Worm (Caenorhabditis elegans): ENCODE results near the gene C04F6.9.

C04F6.9 gene

ce11 chrX:3408717-3409303, 7.0 kb downstream of the C04F6.9 start:
- TF ChIP-seq ceh-36 (tag; optimal IDR thresholded peaks at IDR 0.05) (no peak), aly-1 (tag; optimal IDR thresholded peaks at IDR 0.05) (no peak), ama-1 (optimal IDR thresholded peaks at IDR 0.05) (no peak), hmg-4 (GFP tag; optimal IDR thresholded peaks at IDR 0.05) (no peak), ceh-13 (GFP tag; optimal IDR thresholded peaks at IDR 0.05) (no peak), pes-1 (GFP tag; IDR thresholded peaks at IDR 0.05) (no peak)

ce11 chrX:3411565-3412022, 9.8 kb downstream of the C04F6.9 start, which contains the start of gene unc-78:
TSS of gene unc-78 (minus strand) at chrX:3411615.
- TF ChIP-seq aly-1 (tag; optimal IDR thresholded peaks at IDR 0.05) (peak; percentile 3), ama-1 (optimal IDR thresholded peaks at IDR 0.05) (no peak)

ce11 chrX:3414660-3415144, 12.9 kb downstream of the C04F6.9 start, which contains the start of gene dhs-27:
TSS of gene dhs-27 (minus strand) at chrX:3414710.
- peak; percentile 1 for TF ChIP-seq hmg-4 (GFP tag; optimal IDR thresholded peaks at IDR 0.05)
- no peak for TF ChIP-seq hmbx-1 (tag; optimal IDR thresholded peaks at IDR 0.05)
- no peak for TF ChIP-seq flt-1 (GFP tag; IDR thresholded peaks at IDR 0.05)
- no peak for TF ChIP-seq ceh-13 (GFP tag; optimal IDR thresholded peaks at IDR 0.05)
- no peak for TF ChIP-seq sea-1 (GFP tag; conservative IDR thresholded peaks at IDR 0.05)
- no peak for TF ChIP-seq tbx-37 (GFP tag; conservative IDR thresholded peaks at IDR 0.05)

ce11 chrX:3416063-3416462, 14.3 kb downstream of the C04F6.9 start:
- TF ChIP-seq tbx-11 (GFP tag; IDR thresholded peaks at IDR 0.05) (no peak), hmg-4 (GFP tag; optimal IDR thresholded peaks at IDR 0.05) (no peak), aly-1 (tag; optimal IDR thresholded peaks at IDR 0.05) (no peak), tra-4 (tag; optimal IDR thresholded peaks at IDR 0.05) (no peak), scrt-1 (GFP tag; IDR thresholded peaks at IDR 0.05) (no peak), hnd-1 (tag; optimal IDR thresholded peaks at IDR 0.05) (no peak), flt-1 (GFP tag; IDR thresholded peaks at IDR 0.05) (no peak), ets-7 (tag; optimal IDR thresholded peaks at IDR 0.05) (no peak), F13C5.2 (tag; optimal IDR thresholded peaks at IDR 0.05) (no peak), hmbx-1 (tag; optimal IDR thresholded peaks at IDR 0.05) (no peak), ama-1 (optimal IDR thresholded peaks at IDR 0.05) (no peak), pes-1 (GFP tag; IDR thresholded peaks at IDR 0.05) (no peak), B0310.2 (tag; optimal IDR thresholded peaks at IDR 0.05) (no peak), sea-1 (GFP tag; conservative IDR thresholded peaks at IDR 0.05) (no peak)

ce11 chrX:3419084-3419483, 17.3 kb downstream of the C04F6.9 start, which contains the start of gene C04F6.7:
TSS of gene C04F6.7 (minus strand) at chrX:3419184.
- TF ChIP-seq ets-7 (tag; optimal IDR thresholded peaks at IDR 0.05) (no peak), ceh-36 (tag; optimal IDR thresholded peaks at IDR 0.05) (no peak), B0310.2 (tag; optimal IDR thresholded peaks at IDR 0.05) (no peak), hmg-4 (GFP tag; optimal IDR thresholded peaks at IDR 0.05) (no peak), tbx-11 (GFP tag; IDR thresholded peaks at IDR 0.05) (no peak), hnd-1 (tag; optimal IDR thresholded peaks at IDR 0.05) (no peak), tra-4 (tag; optimal IDR thresholded peaks at IDR 0.05) (no peak), F13C5.2 (tag; optimal IDR thresholded peaks at IDR 0.05) (no peak), scrt-1 (GFP tag; IDR thresholded peaks at IDR 0.05) (no peak), pes-1 (GFP tag; IDR thresholded peaks at IDR 0.05) (no peak), aly-1 (tag; optimal IDR thresholded peaks at IDR 0.05) (no peak), hmbx-1 (tag; optimal IDR thresholded peaks at IDR 0.05) (no peak)

ce11 chrX:3424516-3424915, 22.7 kb downstream of the C04F6.9 start, which contains the start of gene ZK813.6:
TSS of gene ZK813.6 (plus strand) at chrX:3424816.
- TF ChIP-seq flt-1 (GFP tag; IDR thresholded peaks at IDR 0.05) (no peak), hmg-4 (GFP tag; optimal IDR thresholded peaks at IDR 0.05) (no peak), tbx-11 (GFP tag; IDR thresholded peaks at IDR 0.05) (no peak), aly-1 (tag; optimal IDR thresholded peaks at IDR 0.05) (no peak), ets-7 (tag; optimal IDR thresholded peaks at IDR 0.05) (no peak), pes-1 (GFP tag; IDR thresholded peaks at IDR 0.05) (no peak), ceh-13 (GFP tag; optimal IDR thresholded peaks at IDR 0.05) (no peak), ama-1 (optimal IDR thresholded peaks at IDR 0.05) (no peak), B0310.2 (tag; optimal IDR thresholded peaks at IDR 0.05) (no peak), tbx-37 (GFP tag; conservative IDR thresholded peaks at IDR 0.05) (no peak), ceh-36 (tag; optimal IDR thresholded peaks at IDR 0.05) (no peak), sea-1 (GFP tag; conservative IDR thresholded peaks at IDR 0.05) (no peak)

ce11 chrX:3429122-3429521, 27.3 kb downstream of the C04F6.9 start:
- no peak for TF ChIP-seq hnd-1 (tag; optimal IDR thresholded peaks at IDR 0.05)
- no peak for TF ChIP-seq ceh-13 (GFP tag; optimal IDR thresholded peaks at IDR 0.05)
- no peak for TF ChIP-seq tbx-11 (GFP tag; IDR thresholded peaks at IDR 0.05)
- no peak for TF ChIP-seq hmbx-1 (tag; optimal IDR thresholded peaks at IDR 0.05)
- TF ChIP-seq pes-1 (GFP tag; IDR thresholded peaks at IDR 0.05) = no peak
- no peak for TF ChIP-seq ama-1 (optimal IDR thresholded peaks at IDR 0.05)
- no peak for TF ChIP-seq aly-1 (tag; optimal IDR thresholded peaks at IDR 0.05)
- no peak for TF ChIP-seq F13C5.2 (tag; optimal IDR thresholded peaks at IDR 0.05)
- no peak for TF ChIP-seq ceh-36 (tag; optimal IDR thresholded peaks at IDR 0.05)
- no peak for TF ChIP-seq sea-1 (GFP tag; conservative IDR thresholded peaks at IDR 0.05)
- TF ChIP-seq B0310.2 (tag; optimal IDR thresholded peaks at IDR 0.05) = no peak
- TF ChIP-seq flt-1 (GFP tag; IDR thresholded peaks at IDR 0.05) = no peak
- no peak for TF ChIP-seq tra-4 (tag; optimal IDR thresholded peaks at IDR 0.05)
- TF ChIP-seq tbx-37 (GFP tag; conservative IDR thresholded peaks at IDR 0.05) = no peak
- no peak for TF ChIP-seq hmg-4 (GFP tag; optimal IDR thresholded peaks at IDR 0.05)
- no peak for TF ChIP-seq scrt-1 (GFP tag; IDR thresholded peaks at IDR 0.05)
- no peak for TF ChIP-seq ets-7 (tag; optimal IDR thresholded peaks at IDR 0.05)

- no peak for TF ChIP-seq B0310.2 (tag; optimal IDR thresholded peaks at IDR 0.05)
- no peak for TF ChIP-seq ceh-36 (tag; optimal IDR thresholded peaks at IDR 0.05)
- TF ChIP-seq hmbx-1 (tag; optimal IDR thresholded peaks at IDR 0.05) = no peak
- no peak for TF ChIP-seq hmg-4 (GFP tag; optimal IDR thresholded peaks at IDR 0.05)
- TF ChIP-seq flt-1 (GFP tag; IDR thresholded peaks at IDR 0.05) = no peak
- TF ChIP-seq ceh-13 (GFP tag; optimal IDR thresholded peaks at IDR 0.05) = no peak
- no peak for TF ChIP-seq ets-7 (tag; optimal IDR thresholded peaks at IDR 0.05)
- TF ChIP-seq hnd-1 (tag; optimal IDR thresholded peaks at IDR 0.05) = no peak
- TF ChIP-seq aly-1 (tag; optimal IDR thresholded peaks at IDR 0.05) = no peak
- no peak for TF ChIP-seq ama-1 (optimal IDR thresholded peaks at IDR 0.05)
- no peak for TF ChIP-seq F13C5.2 (tag; optimal IDR thresholded peaks at IDR 0.05)
Measured at ce11 chrX:3430020-3430419, 28.2 kb downstream of the C04F6.9 start, which contains the start of gene ZK813.4. TSS of gene ZK813.4 (minus strand) at chrX:3430120.
